Worm (Caenorhabditis elegans): ENCODE results near the gene str-190.

- TF ChIP-seq ama-1 (optimal IDR thresholded peaks at IDR 0.05): no peak
- TF ChIP-seq eor-1 (tag; optimal IDR thresholded peaks at IDR 0.05): no peak
- peak; percentile 39 for TF ChIP-seq pqm-1 (tag; optimal IDR thresholded peaks at IDR 0.05)
Measured at ce11 chrV:7465509-7465908, 12.8 kb downstream of the str-190 start, which contains the start of gene F25E5.1.

Measured in whole organism, L3 larva.